Worm (Caenorhabditis elegans) whole organism, young adult: ENCODE data around the gene frpr-7.

ENCODE experiments used
- B0019.2 ChIP-seq: fragments of 200-800 bp; sonication (Bioruptor generic); conservative IDR thresholded peaks from 2 replicates; pipeline ENCODE4 v1.3.6; 2022; ENCODE audit warnings: missing genetic modification reagents, missing genetic modification characterization, missing compliant biosample characterization
- B0261.1 ChIP-seq: sonication (generic microtip); optimal IDR thresholded peaks from 2 replicates; lab custom pipeline; 2016; ENCODE audit warnings: mild to moderate bottlenecking, missing genetic modification characterization, moderate library complexity, missing compliant biosample characterization
- C06A6.2 ChIP-seq: fragments of 200-800 bp; sonication (Bioruptor generic); conservative IDR thresholded peaks from 2 replicates; pipeline ENCODE4 v1.3.6; 2022; ENCODE audit warnings: missing genetic modification characterization, missing compliant biosample characterization
- D2030.7 ChIP-seq: fragments of 200-800 bp; sonication (Bioruptor generic); IDR thresholded peaks from 2 replicates; pipeline ENCODE4 v1.3.6; 2022; ENCODE audit warnings: missing genetic modification reagents, missing genetic modification characterization, missing compliant biosample characterization
- F10E7.11 ChIP-seq: sonication (generic microtip); optimal IDR thresholded peaks from 2 replicates; lab custom pipeline; 2017; ENCODE audit warnings: mild to moderate bottlenecking, missing genetic modification characterization, moderate library complexity, missing compliant biosample characterization
- F23B12.7 ChIP-seq: sonication (generic microtip); optimal IDR thresholded peaks from 2 replicates; lab custom pipeline; 2017; ENCODE audit warnings: missing genetic modification characterization, mild to moderate bottlenecking, missing compliant biosample characterization, antibody characterized with exemption, moderate library complexity; ENCODE audit not compliant: insufficient read depth
- F33H1.4 ChIP-seq: fragments of 200-800 bp; sonication (Bioruptor generic); IDR thresholded peaks from 2 replicates; pipeline ENCODE4 v1.3.6; 2022; ENCODE audit warnings: missing genetic modification reagents, missing genetic modification characterization, missing compliant biosample characterization
- F52B5.7 ChIP-seq: sonication (generic microtip); optimal IDR thresholded peaks from 2 replicates; lab custom pipeline; 2016; ENCODE audit warnings: mild to moderate bottlenecking, missing genetic modification characterization, missing compliant biosample characterization
- K11D2.4 ChIP-seq: fragments of 200-800 bp; sonication (Bioruptor generic); IDR thresholded peaks from 2 replicates; pipeline ENCODE4 v1.3.6; 2022; ENCODE audit warnings: missing genetic modification reagents, missing genetic modification characterization, missing compliant biosample characterization
- Y53F4B.3 ChIP-seq: fragments of 200-800 bp; sonication (Bioruptor generic); IDR thresholded peaks from 2 replicates; pipeline ENCODE4 v1.3.6; 2022; ENCODE audit warnings: missing genetic modification reagents, missing genetic modification characterization, missing compliant biosample characterization
- Y53G8AR.9 ChIP-seq: fragments of 200-800 bp; sonication (Bioruptor generic); conservative IDR thresholded peaks from 2 replicates; pipeline ENCODE4 v1.3.6; 2022; ENCODE audit warnings: missing genetic modification reagents, missing genetic modification characterization, missing compliant biosample characterization
- Y67H2A.10 ChIP-seq: fragments of 200-800 bp; sonication (Bioruptor generic); conservative IDR thresholded peaks from 2 replicates; pipeline ENCODE4 v1.3.6; 2022; ENCODE audit warnings: missing genetic modification reagents, missing genetic modification characterization, missing compliant biosample characterization
- Y79H2A.3 ChIP-seq: fragments of 200-800 bp; sonication (Bioruptor generic); conservative IDR thresholded peaks from 2 replicates; pipeline ENCODE4 v1.3.6; 2022; ENCODE audit warnings: missing genetic modification reagents, missing genetic modification characterization, missing compliant biosample characterization
- ZK185.1 ChIP-seq: sonication (generic microtip); optimal IDR thresholded peaks from 2 replicates; lab custom pipeline; 2016; ENCODE audit warnings: mild to moderate bottlenecking, missing genetic modification characterization, missing compliant biosample characterization; ENCODE audit not compliant: poor library complexity, severe bottlenecking
- aptf-2 ChIP-seq: fragments of 200-800 bp; sonication (Bioruptor generic); conservative IDR thresholded peaks from 2 replicates; pipeline ENCODE4 v1.3.6; 2022; ENCODE audit warnings: missing genetic modification reagents, missing genetic modification characterization, missing compliant biosample characterization
- atf-7 ChIP-seq: sonication (generic microtip); optimal IDR thresholded peaks from 2 replicates; lab custom pipeline; 2017; ENCODE audit warnings: mild to moderate bottlenecking, missing genetic modification characterization, missing compliant biosample characterization
- athp-1 ChIP-seq: sonication (generic microtip); optimal IDR thresholded peaks from 2 replicates; lab custom pipeline; 2017; ENCODE audit warnings: mild to moderate bottlenecking, missing genetic modification characterization, missing compliant biosample characterization
- ceh-100 ChIP-seq: fragments of 200-800 bp; sonication (Bioruptor generic); IDR thresholded peaks from 2 replicates; pipeline ENCODE4 v1.3.6; 2022; ENCODE audit warnings: missing genetic modification reagents, missing genetic modification characterization, missing compliant biosample characterization
- ceh-58 ChIP-seq: fragments of 200-800 bp; sonication (Bioruptor generic); IDR thresholded peaks from 2 replicates; pipeline ENCODE4 v1.3.6; 2022; ENCODE audit warnings: missing genetic modification characterization, missing compliant biosample characterization
- dpl-1 ChIP-seq: fragments of 150-350 bp; optimal IDR thresholded peaks from 2 replicates; lab custom pipeline; 2014; ENCODE audit warnings: missing biosample characterization, missing genetic modification reagents, missing genetic modification characterization
- egl-18 ChIP-seq: fragments of 200-800 bp; sonication (Bioruptor generic); IDR thresholded peaks from 2 replicates; pipeline ENCODE4 v1.3.6; 2022; ENCODE audit warnings: missing genetic modification reagents, missing genetic modification characterization, missing compliant biosample characterization
- egl-44 ChIP-seq: fragments of 200-800 bp; sonication (Bioruptor generic); IDR thresholded peaks from 2 replicates; pipeline ENCODE4 v1.3.6; 2022; ENCODE audit warnings: missing genetic modification reagents, missing genetic modification characterization, missing compliant biosample characterization
- ekl-4 ChIP-seq: fragments of 200-800 bp; sonication (Bioruptor generic); IDR thresholded peaks from 2 replicates; pipeline ENCODE4 v1.3.6; 2022; ENCODE audit warnings: missing genetic modification reagents, missing genetic modification characterization, missing compliant biosample characterization
- fkh-3 ChIP-seq: sonication (generic microtip); optimal IDR thresholded peaks from 2 replicates; lab custom pipeline; 2016; ENCODE audit warnings: mild to moderate bottlenecking, missing genetic modification characterization, missing compliant biosample characterization
- hlh-12 ChIP-seq: sonication (generic microtip); optimal IDR thresholded peaks from 2 replicates; lab custom pipeline; 2016; ENCODE audit warnings: missing genetic modification characterization, missing compliant biosample characterization
- hmg-1.2 ChIP-seq: fragments of 200-800 bp; sonication (Bioruptor generic); IDR thresholded peaks from 2 replicates; pipeline ENCODE4 v1.3.6; 2022; ENCODE audit warnings: missing genetic modification reagents, missing genetic modification characterization, missing compliant biosample characterization
- let-526 ChIP-seq: fragments of 200-800 bp; sonication (Bioruptor generic); IDR thresholded peaks from 2 replicates; pipeline ENCODE4 v1.3.6; 2022; ENCODE audit warnings: missing genetic modification reagents, missing genetic modification characterization, missing compliant biosample characterization
- lin-26 ChIP-seq: fragments of 200-800 bp; sonication (Bioruptor generic); IDR thresholded peaks from 2 replicates; pipeline ENCODE4 v1.3.6; 2022; ENCODE audit warnings: missing genetic modification reagents, missing genetic modification characterization, missing compliant biosample characterization
- lin-35 ChIP-seq, 3 experiments: fragments of 150-350 bp in 2 of 3; sonication (generic microtip) in 1 of 3; optimal IDR thresholded peaks; 2 replicates each; lab custom pipeline; 2014 to 2018; ENCODE audit warnings: missing biosample characterization in 3 of 3, missing genetic modification characterization in 3 of 3, missing genetic modification reagents in 3 of 3
- lsl-1 ChIP-seq: fragments of 200-800 bp; sonication (Bioruptor generic); optimal IDR thresholded peaks from 2 replicates; lab custom pipeline; 2018; ENCODE audit warnings: mild to moderate bottlenecking, missing genetic modification characterization, moderate library complexity, missing compliant biosample characterization
- madf-8 ChIP-seq: fragments of 200-800 bp; sonication (Bioruptor generic); conservative IDR thresholded peaks from 2 replicates; pipeline ENCODE4 v1.3.6; 2022; ENCODE audit warnings: missing genetic modification reagents, missing genetic modification characterization, missing compliant biosample characterization
- mcd-1 ChIP-seq: fragments of 200-800 bp; sonication (Bioruptor generic); IDR thresholded peaks from 2 replicates; pipeline ENCODE4 v1.3.6; 2022; ENCODE audit warnings: missing genetic modification reagents, missing genetic modification characterization, missing compliant biosample characterization
- mel-28 ChIP-seq: sonication (generic microtip); optimal IDR thresholded peaks from 2 replicates; lab custom pipeline; 2016; ENCODE audit warnings: borderline replicate concordance, mild to moderate bottlenecking, missing genetic modification characterization, missing compliant biosample characterization
- mes-4 ChIP-seq: sonication (generic microtip); optimal IDR thresholded peaks from 2 replicates; lab custom pipeline; 2016; ENCODE audit warnings: missing genotype, missing genetic modification characterization, missing compliant biosample characterization
- mxl-1 ChIP-seq: sonication (generic microtip); optimal IDR thresholded peaks from 2 replicates; lab custom pipeline; 2016; ENCODE audit warnings: missing genetic modification characterization, missing compliant biosample characterization
- nfya-1 ChIP-seq: sonication (generic microtip); optimal IDR thresholded peaks from 2 replicates; lab custom pipeline; 2017; ENCODE audit warnings: antibody characterized with exemption, missing compliant biosample characterization, missing genetic modification characterization, borderline replicate concordance; ENCODE audit not compliant: insufficient read depth
- nfya-2 ChIP-seq: fragments of 200-800 bp; sonication (Bioruptor generic); IDR thresholded peaks from 2 replicates; pipeline ENCODE4 v1.3.6; 2022; ENCODE audit warnings: missing genetic modification reagents, missing genetic modification characterization, missing compliant biosample characterization
- nfyb-1 ChIP-seq: fragments of 200-800 bp; sonication (Bioruptor generic); IDR thresholded peaks from 2 replicates; pipeline ENCODE4 v1.3.6; 2022; ENCODE audit warnings: missing genetic modification reagents, missing genetic modification characterization, missing compliant biosample characterization
- nhr-27 ChIP-seq: fragments of 200-800 bp; sonication (Bioruptor generic); optimal IDR thresholded peaks from 2 replicates; lab custom pipeline; 2018; ENCODE audit warnings: mild to moderate bottlenecking, missing genetic modification characterization, moderate library complexity, missing compliant biosample characterization
- nhr-80 ChIP-seq: sonication (generic microtip); optimal IDR thresholded peaks from 2 replicates; lab custom pipeline; 2016; ENCODE audit warnings: missing genetic modification characterization, missing compliant biosample characterization
- sdz-38 ChIP-seq: sonication (generic microtip); optimal IDR thresholded peaks from 2 replicates; lab custom pipeline; 2016; ENCODE audit warnings: missing genotype, missing genetic modification characterization, missing compliant biosample characterization
- sea-2 ChIP-seq: fragments of 200-800 bp; sonication (Bioruptor generic); IDR thresholded peaks from 2 replicates; pipeline ENCODE4 v1.3.6; 2022; ENCODE audit warnings: missing genetic modification characterization, missing compliant biosample characterization
- snpc-1.3 ChIP-seq: sonication (generic microtip); optimal IDR thresholded peaks from 2 replicates; lab custom pipeline; 2017; ENCODE audit warnings: missing genetic modification characterization, mild to moderate bottlenecking, missing compliant biosample characterization, antibody characterized with exemption, moderate library complexity, missing genotype, missing genetic modification reagents; ENCODE audit not compliant: insufficient read depth
- snpc-4 ChIP-seq, 5 experiments: fragments of 150-350 bp in 1 of 5; sonication (generic microtip) in 4 of 5; optimal IDR thresholded peaks; 2 replicates each; lab custom pipeline; 2014 to 2018; ENCODE audit warnings: missing genetic modification characterization in 5 of 5, missing biosample characterization in 3 of 5, antibody characterized with exemption in 2 of 5, mild to moderate bottlenecking in 2 of 5, missing compliant biosample characterization in 2 of 5, missing genotype in 2 of 5, moderate library complexity in 2 of 5, missing genetic modification reagents in 1 of 5
- tlf-1 ChIP-seq: fragments of 200-800 bp; sonication (Bioruptor generic); optimal IDR thresholded peaks from 2 replicates; lab custom pipeline; 2018; ENCODE audit warnings: mild to moderate bottlenecking, missing genetic modification characterization, missing compliant biosample characterization
- zfh-2 ChIP-seq: fragments of 200-800 bp; sonication (Bioruptor generic); conservative IDR thresholded peaks from 2 replicates; pipeline ENCODE4 v1.3.6; 2022; ENCODE audit warnings: missing genetic modification reagents, missing genetic modification characterization, missing compliant biosample characterization
- ztf-26 ChIP-seq: sonication (generic microtip); optimal IDR thresholded peaks from 2 replicates; lab custom pipeline; 2017; ENCODE audit warnings: missing genetic modification characterization, missing compliant biosample characterization

The frpr-7 gene

DNA sequence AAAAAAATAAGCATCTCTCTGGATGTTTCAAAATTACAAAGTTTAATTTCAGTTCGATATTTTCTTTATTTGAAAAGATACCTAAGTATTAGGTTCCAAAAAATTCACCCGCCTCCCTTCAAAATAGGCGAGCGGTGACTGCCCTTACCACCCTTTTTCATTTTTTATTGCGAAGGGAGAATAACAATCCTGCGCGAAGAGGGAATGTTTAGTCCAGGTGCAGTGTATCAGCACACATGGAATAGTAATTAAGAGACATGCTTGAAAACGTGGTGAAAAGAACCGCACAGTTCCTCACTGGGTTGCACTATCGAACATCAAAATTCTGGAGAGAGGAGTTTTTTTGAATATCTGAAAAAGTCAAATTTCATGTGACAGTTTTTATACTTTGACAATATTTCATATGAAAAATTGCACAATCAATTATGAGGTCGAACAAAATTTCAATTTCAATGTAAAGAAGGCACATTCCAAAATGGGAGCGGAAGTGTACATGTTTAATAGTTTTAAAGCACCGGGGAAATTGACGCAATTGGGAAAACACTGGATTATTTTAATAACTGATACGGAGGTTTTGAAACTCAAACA lies 35.2 kb downstream of the frpr-7 start (continued):
- TF ChIP-seq sdz-38 (tag; lab: Kevin White, UChicago) (no peak), nfyb-1 (GFP tag; lab: Robert Waterston, UW) (peak; percentile 95), snpc-4 (GFP tag; optimal IDR thresholded peaks at IDR 0.05; lab: Kevin White, UChicago) (no peak), snpc-4 (tag; optimal IDR thresholded peaks at IDR 0.05; lab: Kevin White, UChicago) (peak in 2 of 4 experiments; percentile 63 to 76), Y53G8AR.9 (peak; percentile 96), let-526 (GFP tag; lab: Robert Waterston, UW) (peak; percentile 87), F23B12.7 (no peak), lsl-1 (GFP tag; lab: Kevin White, UChicago) (no peak), Y53F4B.3 (GFP tag; lab: Robert Waterston, UW) (no peak), madf-8 (GFP tag; lab: Robert Waterston, UW) (no peak), hmg-1.2 (GFP tag; lab: Robert Waterston, UW) (peak; percentile 81), ztf-26 (tag; lab: Kevin White, UChicago) (peak; percentile 93), nfya-1 (tag; lab: Kevin White, UChicago) (no peak), atf-7 (tag; lab: Kevin White, UChicago) (peak; percentile 76), snpc-1.3 (no peak), fkh-3 (tag; lab: Kevin White, UChicago) (no peak), dpl-1 (no peak), tlf-1 (peak; percentile 87), D2030.7 (GFP tag; lab: Robert Waterston, UW) (no peak), Y79H2A.3 (GFP tag; lab: Robert Waterston, UW) (no peak), K11D2.4 (GFP tag; lab: Robert Waterston, UW) (peak; percentile 98), F33H1.4 (GFP tag; lab: Robert Waterston, UW) (no peak), mel-28 (tag; lab: Kevin White, UChicago) (no peak), B0019.2 (GFP tag; lab: Robert Waterston, UW) (no peak), sea-2 (GFP tag; lab: Robert Waterston, UW) (no peak), F10E7.11 (tag; lab: Kevin White, UChicago) (peak; percentile 22), Y67H2A.10 (0 out of 2 replicates have a peak, but pooled peaks have one; percentile 54), aptf-2 (GFP tag; lab: Robert Waterston, UW) (no peak), hlh-12 (tag; lab: Kevin White, UChicago) (no peak), nhr-80 (tag; lab: Kevin White, UChicago) (peak; percentile 65), ekl-4 (GFP tag; lab: Robert Waterston, UW) (peak; percentile 89), B0261.1 (peak; percentile 41), mxl-1 (tag; lab: Kevin White, UChicago) (no peak), nfya-2 (GFP tag; lab: Robert Waterston, UW) (no peak), ceh-58 (GFP tag; lab: Robert Waterston, UW) (no peak), C06A6.2 (peak; percentile 91), lin-35 (GFP tag; optimal IDR thresholded peaks at IDR 0.05; lab: Kevin White, UChicago) (peak in 1 of 3 experiments; percentile 66), egl-44 (peak; percentile 83; the same call in 1 of the 2 replicates), egl-18 (GFP tag; lab: Robert Waterston, UW) (peak; percentile 90), nhr-27 (no peak), mcd-1 (GFP tag; lab: Robert Waterston, UW) (peak; percentile 87), athp-1 (tag; lab: Kevin White, UChicago) (no peak), F52B5.7 (tag; lab: Kevin White, UChicago) (no peak), ceh-100 (GFP tag; lab: Robert Waterston, UW) (peak; percentile 70), zfh-2 (GFP tag; lab: Robert Waterston, UW) (no peak), lin-26 (GFP tag; lab: Robert Waterston, UW) (peak; percentile 70), ZK185.1 (peak; percentile 93), mes-4 (no peak)
